Fruit fly (Drosophila melanogaster): ENCODE data around the gene cass.

- TF ChIP-seq usp (GFP tag; optimal IDR thresholded peaks at IDR 0.05) (no peak), CG8478 (optimal IDR thresholded peaks at IDR 0.05) (no peak), pan (optimal IDR thresholded peaks at IDR 0.05) (no peak), EcR (GFP tag; optimal IDR thresholded peaks at IDR 0.05) (no peak), Dll (optimal IDR thresholded peaks at IDR 0.05) (no peak)
Observed at dm6 chr2L:17495759-17496158, 18.1 kb upstream of the cass start.
